Fruit fly (Drosophila melanogaster) whole organism, embryonic: ENCODE measurements around the gene CG1640.

Source experiments
- Atf3 ChIP-seq: fragments of 200-800 bp; sonication (Bioruptor generic); optimal IDR thresholded peaks from 3 replicates; lab custom pipeline; 2016; ENCODE audit warnings: missing biosample characterization, missing genetic modification characterization
- Bteb2 ChIP-seq: fragments of 200-800 bp; sonication (Bioruptor generic); optimal IDR thresholded peaks from 2 replicates; lab custom pipeline; 2016; ENCODE audit warnings: missing biosample characterization, missing genetic modification characterization
- C15 ChIP-seq: fragments of 200-800 bp; sonication (Bioruptor generic); IDR thresholded peaks from 3 replicates; pipeline ENCODE4 v1.3.6; 2022; ENCODE audit warnings: missing biosample characterization, missing genetic modification characterization
- CG10267 ChIP-seq: fragments of 200-800 bp; sonication (Bioruptor generic); optimal IDR thresholded peaks from 2 replicates; lab custom pipeline; 2018; ENCODE audit warnings: missing biosample characterization, mild to moderate bottlenecking, missing genetic modification characterization, moderate library complexity
- CG10565 ChIP-seq: fragments of 200-800 bp; sonication (Bioruptor generic); optimal IDR thresholded peaks from 3 replicates; lab custom pipeline; 2016; ENCODE audit warnings: missing biosample characterization, mild to moderate bottlenecking, missing genetic modification characterization
- CG12236 ChIP-seq: fragments of 200-800 bp; sonication (Bioruptor generic); optimal IDR thresholded peaks from 2 replicates; lab custom pipeline; 2016; ENCODE audit warnings: missing biosample characterization, missing genetic modification characterization
- CG13424 ChIP-seq: fragments of 200-800 bp; sonication (Bioruptor generic); optimal IDR thresholded peaks from 2 replicates; lab custom pipeline; 2019; ENCODE audit warnings: missing biosample characterization, mild to moderate bottlenecking, missing genetic modification characterization, moderate library complexity
- CG13624 ChIP-seq: fragments of 200-800 bp; sonication (Bioruptor generic); optimal IDR thresholded peaks from 2 replicates; lab custom pipeline; 2016; ENCODE audit warnings: missing biosample characterization, missing genetic modification characterization
- CG30403 ChIP-seq: fragments of 200-800 bp; sonication (Bioruptor generic); optimal IDR thresholded peaks from 3 replicates; lab custom pipeline; 2016; ENCODE audit warnings: missing biosample characterization, missing genetic modification characterization
- CG30431 ChIP-seq: fragments of 200-800 bp; sonication (Bioruptor generic); optimal IDR thresholded peaks from 2 replicates; lab custom pipeline; 2017; ENCODE audit warnings: missing biosample characterization, missing genetic modification characterization
- CG31365 ChIP-seq: fragments of 200-800 bp; sonication (Bioruptor generic); optimal IDR thresholded peaks from 2 replicates; lab custom pipeline; 2018; ENCODE audit warnings: missing biosample characterization, mild to moderate bottlenecking, missing genetic modification characterization
- CG3163 ChIP-seq: fragments of 200-800 bp; sonication (Bioruptor generic); optimal IDR thresholded peaks from 3 replicates; lab custom pipeline; 2016; ENCODE audit warnings: missing biosample characterization, missing genetic modification characterization
- CG43689 ChIP-seq: fragments of 200-800 bp; sonication (Bioruptor generic); IDR thresholded peaks from 2 replicates; pipeline ENCODE4 v1.3.6; 2022; ENCODE audit warnings: missing biosample characterization, missing genetic modification characterization
- CG4424 ChIP-seq: fragments of 200-800 bp; sonication (Bioruptor generic); optimal IDR thresholded peaks from 3 replicates; lab custom pipeline; 2016; ENCODE audit warnings: missing biosample characterization, missing genetic modification characterization
- CG4820 ChIP-seq: fragments of 200-800 bp; sonication (Bioruptor generic); optimal IDR thresholded peaks from 3 replicates; lab custom pipeline; 2016; ENCODE audit warnings: missing biosample characterization, missing genetic modification characterization
- CG4854 ChIP-seq: fragments of 200-800 bp; sonication (Bioruptor generic); optimal IDR thresholded peaks from 2 replicates; lab custom pipeline; 2016; ENCODE audit warnings: missing biosample characterization, missing genetic modification characterization, inconsistent platforms
- CG5245 ChIP-seq: fragments of 200-800 bp; sonication (Bioruptor generic); optimal IDR thresholded peaks from 3 replicates; lab custom pipeline; 2016; ENCODE audit warnings: missing biosample characterization, missing genetic modification characterization
- CG6254 ChIP-seq: fragments of 200-800 bp; sonication (Bioruptor generic); optimal IDR thresholded peaks from 3 replicates; lab custom pipeline; 2017; ENCODE audit warnings: mild to moderate bottlenecking, missing biosample characterization, missing genetic modification reagents, missing genetic modification characterization
- CG6813 ChIP-seq: fragments of 200-800 bp; sonication (Bioruptor generic); optimal IDR thresholded peaks from 2 replicates; lab custom pipeline; 2017; ENCODE audit warnings: missing biosample characterization, missing genetic modification characterization, mild to moderate bottlenecking, moderate library complexity, missing genetic modification reagents
- CG8765 ChIP-seq: fragments of 200-800 bp; sonication (Bioruptor generic); IDR thresholded peaks from 2 replicates; pipeline ENCODE4 v1.3.6; 2022; ENCODE audit warnings: missing biosample characterization, missing genetic modification characterization
- D19B ChIP-seq: fragments of 200-800 bp; sonication (Bioruptor generic); optimal IDR thresholded peaks from 2 replicates; lab custom pipeline; 2017; ENCODE audit warnings: missing biosample characterization, mild to moderate bottlenecking, missing genetic modification characterization
- H2.0 ChIP-seq: fragments of 200-800 bp; sonication (Bioruptor generic); IDR thresholded peaks from 2 replicates; pipeline ENCODE4 v1.3.6; 2022; ENCODE audit warnings: missing biosample characterization, missing genetic modification characterization
- Hr3 ChIP-seq: fragments of 200-800 bp; sonication (Bioruptor generic); optimal IDR thresholded peaks from 3 replicates; lab custom pipeline; 2016; ENCODE audit warnings: missing biosample characterization, missing genetic modification characterization
- NK7.1 ChIP-seq: fragments of 200-800 bp; sonication (Bioruptor generic); optimal IDR thresholded peaks from 3 replicates; lab custom pipeline; 2016; ENCODE audit warnings: missing biosample characterization, missing genetic modification characterization
- Nf-YC ChIP-seq: fragments of 200-800 bp; optimal IDR thresholded peaks from 3 replicates; lab custom pipeline; 2019; ENCODE audit warnings: missing biosample characterization, mild to moderate bottlenecking, missing genetic modification characterization, moderate library complexity
- PHDP ChIP-seq: fragments of 200-800 bp; sonication (Bioruptor generic); optimal IDR thresholded peaks from 3 replicates; lab custom pipeline; 2018; ENCODE audit warnings: missing biosample characterization, mild to moderate bottlenecking, missing genetic modification characterization, moderate library complexity
- ab ChIP-seq: fragments of 200-800 bp; sonication (Bioruptor generic); optimal IDR thresholded peaks from 2 replicates; lab custom pipeline; 2016; ENCODE audit warnings: missing biosample characterization, missing genetic modification characterization
- ato ChIP-seq: fragments of 200-800 bp; sonication (Bioruptor generic); IDR thresholded peaks from 2 replicates; pipeline ENCODE4 v1.3.6; 2022; ENCODE audit warnings: missing biosample characterization, missing genetic modification characterization; ENCODE audit not compliant: partially characterized antibody
- chif ChIP-seq, 2 experiments: fragments of 200-800 bp; sonication (Bioruptor generic); optimal IDR thresholded peaks; 3 replicates each; lab custom pipeline; 2016; ENCODE audit warnings: missing biosample characterization in 2 of 2, missing genetic modification characterization in 2 of 2
- da ChIP-seq: fragments of 200-800 bp; sonication (Bioruptor generic); optimal IDR thresholded peaks from 2 replicates; lab custom pipeline; 2016; ENCODE audit warnings: missing biosample characterization, missing genetic modification characterization
- dysf ChIP-seq: fragments of 200-800 bp; sonication (Bioruptor generic); IDR thresholded peaks from 3 replicates; pipeline ENCODE4 v1.3.6; 2022; ENCODE audit warnings: missing biosample characterization, missing genetic modification characterization
- emc ChIP-seq: fragments of 200-800 bp; sonication (Bioruptor generic); optimal IDR thresholded peaks from 2 replicates; lab custom pipeline; 2016; ENCODE audit warnings: missing biosample characterization, missing genetic modification characterization
- ewg ChIP-seq: fragments of 200-800 bp; sonication (Bioruptor generic); optimal IDR thresholded peaks from 3 replicates; lab custom pipeline; 2017; ENCODE audit warnings: mild to moderate bottlenecking, missing biosample characterization, missing genetic modification reagents, missing genetic modification characterization
- fd64A ChIP-seq: fragments of 200-800 bp; sonication (Bioruptor generic); optimal IDR thresholded peaks from 3 replicates; lab custom pipeline; 2018; ENCODE audit warnings: missing biosample characterization, mild to moderate bottlenecking, missing genetic modification characterization
- gem ChIP-seq: fragments of 200-800 bp; sonication (Bioruptor generic); optimal IDR thresholded peaks from 2 replicates; lab custom pipeline; 2019; ENCODE audit warnings: missing biosample characterization, mild to moderate bottlenecking, missing genetic modification characterization, moderate library complexity
- hth ChIP-seq: fragments of >200 bp; optimal IDR thresholded peaks from 2 replicates; lab custom pipeline; 2017; ENCODE audit warnings: inconsistent platforms
- klu ChIP-seq: fragments of 200-800 bp; sonication (Bioruptor generic); IDR thresholded peaks from 2 replicates; pipeline ENCODE4 v1.3.6; 2022; ENCODE audit warnings: missing biosample characterization, missing genetic modification characterization
- kni ChIP-seq: fragments of 200-800 bp; sonication (Bioruptor generic); optimal IDR thresholded peaks from 3 replicates; lab custom pipeline; 2017; ENCODE audit warnings: mild to moderate bottlenecking, missing biosample characterization, missing genetic modification reagents, missing genetic modification characterization
- lab ChIP-seq: fragments of 200-800 bp; sonication (Bioruptor generic); optimal IDR thresholded peaks from 3 replicates; lab custom pipeline; 2017; ENCODE audit warnings: missing biosample characterization, missing genetic modification characterization, mild to moderate bottlenecking, moderate library complexity, missing genetic modification reagents
- lov ChIP-seq, 2 experiments: fragments of 200-800 bp in 1 of 2; fragments of >200 bp in 1 of 2; sonication (Bioruptor generic) in 1 of 2; IDR thresholded peaks in 1 of 2; optimal IDR thresholded peaks in 1 of 2; 2 replicates in 1 of 2; 3 replicates in 1 of 2; pipeline versions ENCODE4 v1.3.6 to Lab custom; 2017 to 2022; ENCODE audit warnings: missing biosample characterization in 1 of 2, missing genetic modification characterization in 1 of 2
- nau ChIP-seq: fragments of 200-800 bp; sonication (Bioruptor generic); optimal IDR thresholded peaks from 3 replicates; lab custom pipeline; 2017; ENCODE audit warnings: missing biosample characterization, mild to moderate bottlenecking, missing genetic modification characterization, missing genetic modification reagents
- nerfin-1 ChIP-seq: fragments of 200-800 bp; sonication (Bioruptor generic); optimal IDR thresholded peaks from 3 replicates; lab custom pipeline; 2019; ENCODE audit warnings: missing biosample characterization, mild to moderate bottlenecking, missing genetic modification characterization, moderate library complexity
- pum ChIP-seq: fragments of 200-800 bp; sonication (Bioruptor generic); optimal IDR thresholded peaks from 2 replicates; lab custom pipeline; 2016; ENCODE audit warnings: missing biosample characterization, missing genetic modification characterization
- sim ChIP-seq: fragments of 200-800 bp; sonication (Bioruptor generic); IDR thresholded peaks from 2 replicates; pipeline ENCODE4 v1.3.6; 2022; ENCODE audit warnings: missing biosample characterization, missing genetic modification characterization
- slou ChIP-seq: fragments of 200-800 bp; sonication (Bioruptor generic); optimal IDR thresholded peaks from 3 replicates; lab custom pipeline; 2016; ENCODE audit warnings: missing biosample characterization, missing genetic modification characterization
- stc ChIP-seq: fragments of 200-800 bp; sonication (Bioruptor generic); IDR thresholded peaks from 2 replicates; pipeline ENCODE4 v1.3.6; 2022; ENCODE audit warnings: missing biosample characterization, missing genetic modification characterization
- tx ChIP-seq: fragments of 200-800 bp; sonication (Bioruptor generic); optimal IDR thresholded peaks from 2 replicates; lab custom pipeline; 2016; ENCODE audit warnings: missing biosample characterization, missing genetic modification characterization
- wdn ChIP-seq: fragments of 200-800 bp; sonication (Bioruptor generic); IDR thresholded peaks from 2 replicates; pipeline ENCODE4 v1.3.6; 2022; ENCODE audit warnings: missing biosample characterization, missing genetic modification characterization
- yki ChIP-seq: fragments of >200 bp; optimal IDR thresholded peaks from 3 replicates; lab custom pipeline; 2018
- zen ChIP-seq: fragments of 200-800 bp; sonication (Bioruptor generic); optimal IDR thresholded peaks from 3 replicates; lab custom pipeline; 2018; ENCODE audit warnings: missing biosample characterization, mild to moderate bottlenecking, missing genetic modification characterization, moderate library complexity
- zfh2 ChIP-seq: fragments of 200-800 bp; sonication (Bioruptor generic); optimal IDR thresholded peaks from 2 replicates; lab custom pipeline; 2016; ENCODE audit warnings: missing biosample characterization, missing genetic modification characterization

The CG1640 gene

DNA sequence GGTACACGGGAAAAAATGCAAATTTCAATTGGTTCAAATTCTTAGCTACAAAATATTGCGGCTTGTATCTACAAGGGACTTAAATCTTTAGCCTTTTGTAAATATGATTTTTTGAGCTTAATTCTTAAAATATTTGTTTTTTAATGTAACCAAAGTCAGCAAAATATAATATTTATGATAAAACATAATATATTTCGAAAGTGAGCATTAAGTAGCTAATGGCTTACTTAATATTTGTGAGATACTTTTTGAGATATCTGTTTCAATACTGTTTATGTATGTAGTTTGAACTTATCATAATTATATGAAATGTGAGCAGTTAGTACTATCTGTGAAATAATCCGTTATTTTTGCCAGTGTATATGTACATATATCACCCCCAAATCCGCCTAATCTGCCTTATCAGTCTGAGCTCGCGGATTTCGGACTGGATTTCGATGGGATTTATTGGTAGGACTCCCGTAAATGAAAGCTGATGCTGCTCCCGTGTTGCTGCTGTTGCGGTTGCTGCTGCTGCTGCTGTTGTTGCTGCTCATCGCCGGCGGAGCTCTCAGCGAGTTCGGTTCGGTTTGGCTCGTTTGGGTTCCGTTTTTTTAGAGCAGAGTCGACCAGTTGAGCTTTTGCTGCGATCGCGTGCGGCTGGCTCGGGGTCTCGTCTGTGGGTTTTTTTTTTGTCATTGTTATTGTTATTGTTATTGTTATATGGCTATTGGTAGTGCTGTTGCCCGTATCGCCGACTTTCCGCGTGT is 49.5 kb upstream of the CG1640 start (continued):
- no peak for TF ChIP-seq ewg (GFP tag; lab: Kevin White, UChicago)
- TF ChIP-seq nau (GFP tag; lab: Kevin White, UChicago), result peak; percentile 9
- no peak for TF ChIP-seq CG8765 (GFP tag; lab: Robert Waterston, UW)
- TF ChIP-seq CG4424 (GFP tag; lab: Kevin White, UChicago), result peak; percentile 15
- no peak for TF ChIP-seq emc (GFP tag; lab: Kevin White, UChicago)
- no peak for TF ChIP-seq yki (lab: Kevin White, UChicago)
- TF ChIP-seq CG13424 (tag; lab: Kevin White, UChicago), result peak; percentile 9
- TF ChIP-seq kni (GFP tag; lab: Kevin White, UChicago), result no peak
- TF ChIP-seq CG6254 (GFP tag; lab: Kevin White, UChicago), result no peak
- no peak for TF ChIP-seq CG6813 (GFP tag; lab: Kevin White, UChicago)
- no peak for TF ChIP-seq Nf-YC (tag; lab: Kevin White, UChicago)
- no peak for TF ChIP-seq sim (GFP tag; lab: Robert Waterston, UW)
- TF ChIP-seq stc (GFP tag; lab: Robert Waterston, UW), result no peak
- TF ChIP-seq CG5245 (GFP tag; lab: Kevin White, UChicago), result no peak
- TF ChIP-seq gem (tag; lab: Kevin White, UChicago), result peak; percentile 67
- TF ChIP-seq Hr3, result no peak
- TF ChIP-seq zen (tag; lab: Kevin White, UChicago), result no peak
- no peak for TF ChIP-seq CG31365 (tag; lab: Kevin White, UChicago)
- no peak for TF ChIP-seq CG13624 (GFP tag; lab: Kevin White, UChicago)
- TF ChIP-seq hth (lab: Kevin White, UChicago), result no peak
- TF ChIP-seq klu (GFP tag; lab: Robert Waterston, UW), result no peak
- TF ChIP-seq CG30431, result no peak
- no peak for TF ChIP-seq H2.0 (GFP tag; lab: Robert Waterston, UW)
- TF ChIP-seq NK7.1 (GFP tag; lab: Kevin White, UChicago), result no peak
- TF ChIP-seq PHDP (tag; lab: Kevin White, UChicago), result peak; percentile 49
- TF ChIP-seq zfh2 (GFP tag; lab: Kevin White, UChicago), result no peak
- peak; percentile 66 for TF ChIP-seq CG30403 (GFP tag; lab: Kevin White, UChicago)
- TF ChIP-seq D19B (GFP tag; lab: Kevin White, UChicago), result no peak
- TF ChIP-seq CG43689 (GFP tag; lab: Robert Waterston, UW), result no peak
- peak; percentile 29; the same call in 1 of the 2 replicates for TF ChIP-seq wdn (GFP tag; lab: Robert Waterston, UW)
- no peak for TF ChIP-seq ato (GFP tag; lab: Robert Waterston, UW)
- no peak for TF ChIP-seq Bteb2
- TF ChIP-seq fd64A (GFP tag; lab: Kevin White, UChicago), result no peak
- no peak for TF ChIP-seq nerfin-1 (tag; lab: Kevin White, UChicago)
- peak; percentile 36 for TF ChIP-seq lab (GFP tag; lab: Kevin White, UChicago)
- TF ChIP-seq C15 (GFP tag; lab: Robert Waterston, UW), result no peak
- TF ChIP-seq ab, result no peak
- no peak for TF ChIP-seq Atf3 (GFP tag; lab: Kevin White, UChicago)
- no peak for TF ChIP-seq CG4820 (GFP tag; lab: Kevin White, UChicago)
- TF ChIP-seq chif (GFP tag; optimal IDR thresholded peaks at IDR 0.05; lab: Kevin White, UChicago), result no peak
- TF ChIP-seq CG12236 (GFP tag; lab: Kevin White, UChicago), result no peak
- TF ChIP-seq pum (GFP tag; lab: Kevin White, UChicago), result no peak
- TF ChIP-seq da (GFP tag; lab: Kevin White, UChicago), result no peak
- TF ChIP-seq tx (GFP tag; lab: Kevin White, UChicago), result no peak
- no peak for TF ChIP-seq slou (GFP tag; lab: Kevin White, UChicago)
- TF ChIP-seq CG4854, result no peak
- no peak for TF ChIP-seq CG3163 (GFP tag; lab: Kevin White, UChicago)
- TF ChIP-seq CG10565, result no peak
- no peak for TF ChIP-seq lov (optimal IDR thresholded peaks at IDR 0.05; lab: Kevin White, UChicago)
- no peak for TF ChIP-seq lov (GFP tag; IDR thresholded peaks at IDR 0.05; lab: Robert Waterston, UW)
- no peak for TF ChIP-seq CG10267 (tag; lab: Kevin White, UChicago)
- TF ChIP-seq dysf (GFP tag; lab: Robert Waterston, UW), result no peak
